Fruit fly (Drosophila melanogaster) whole organism, adult: ENCODE results near the gene CG32196.
A peak's percentile ranks its signal among the peaks of the same experiment; 100 is the strongest.

Experiments
- CG11617 ChIP-seq: fragments of 200-800 bp; sonication (Bioruptor generic); optimal IDR thresholded peaks from 2 replicates; lab custom pipeline; 2017; ENCODE audit warnings: mild to moderate bottlenecking, missing biosample characterization, missing genetic modification reagents, missing genetic modification characterization
- CG12768 ChIP-seq: fragments of 200-800 bp; sonication (Bioruptor generic); optimal IDR thresholded peaks from 2 replicates; lab custom pipeline; 2017; ENCODE audit warnings: missing biosample characterization, missing genetic modification characterization, mild to moderate bottlenecking, moderate library complexity, missing genetic modification reagents
- CG14711 ChIP-seq: fragments of 200-800 bp; sonication (Bioruptor generic); optimal IDR thresholded peaks from 2 replicates; lab custom pipeline; 2018; ENCODE audit warnings: missing biosample characterization, mild to moderate bottlenecking, missing genetic modification characterization, moderate library complexity
- CG1620 ChIP-seq: fragments of 200-800 bp; sonication (Bioruptor generic); optimal IDR thresholded peaks from 2 replicates; lab custom pipeline; 2016; ENCODE audit warnings: missing biosample characterization, missing genetic modification characterization
- CG33017 ChIP-seq: fragments of 200-800 bp; sonication (Bioruptor generic); optimal IDR thresholded peaks from 2 replicates; lab custom pipeline; 2018; ENCODE audit warnings: missing biosample characterization, mild to moderate bottlenecking, missing genetic modification characterization, moderate library complexity
- CG5204 ChIP-seq: fragments of 200-800 bp; sonication (Bioruptor generic); optimal IDR thresholded peaks from 2 replicates; lab custom pipeline; 2016; ENCODE audit warnings: missing biosample characterization, missing genetic modification characterization
- CG7045 ChIP-seq: fragments of 200-800 bp; sonication (Bioruptor generic); optimal IDR thresholded peaks from 2 replicates; lab custom pipeline; 2017; ENCODE audit warnings: missing biosample characterization, mild to moderate bottlenecking, missing genetic modification characterization
- CG7101 ChIP-seq: fragments of 200-800 bp; sonication (Bioruptor generic); optimal IDR thresholded peaks from 2 replicates; lab custom pipeline; 2018; ENCODE audit warnings: missing biosample characterization, mild to moderate bottlenecking, missing genetic modification characterization, moderate library complexity
- Clk ChIP-seq: fragments of 200-800 bp; sonication (Bioruptor generic); optimal IDR thresholded peaks from 2 replicates; lab custom pipeline; 2017; ENCODE audit warnings: missing biosample characterization, missing genetic modification characterization
- Crg-1 ChIP-seq: fragments of 200-800 bp; sonication (Bioruptor generic); optimal IDR thresholded peaks from 2 replicates; lab custom pipeline; 2016; ENCODE audit warnings: missing biosample characterization, missing genetic modification characterization
- Hr96 ChIP-seq: fragments of 200-800 bp; sonication (Bioruptor generic); optimal IDR thresholded peaks from 2 replicates; lab custom pipeline; 2016; ENCODE audit warnings: missing biosample characterization, missing genetic modification characterization
- Mnt ChIP-seq: fragments of 200-800 bp; sonication (Bioruptor generic); optimal IDR thresholded peaks from 2 replicates; lab custom pipeline; 2016; ENCODE audit warnings: missing biosample characterization, mild to moderate bottlenecking, missing genetic modification characterization
- bab1 ChIP-seq: fragments of 200-800 bp; sonication (Bioruptor generic); optimal IDR thresholded peaks from 3 replicates; lab custom pipeline; 2019; ENCODE audit warnings: missing biosample characterization, mild to moderate bottlenecking, missing genetic modification characterization, moderate library complexity
- cic ChIP-seq: fragments of 200-800 bp; sonication (Bioruptor generic); optimal IDR thresholded peaks from 2 replicates; lab custom pipeline; 2017; ENCODE audit warnings: missing biosample characterization, mild to moderate bottlenecking, missing genetic modification characterization, moderate library complexity
- cnc ChIP-seq, 2 experiments: fragments of >200 bp; optimal IDR thresholded peaks; 2 replicates each; lab custom pipeline; 2017
- kay ChIP-seq: fragments of 200-800 bp; sonication (Bioruptor generic); peaks from one replicate; lab custom pipeline; 2016; ENCODE audit warnings: missing biosample characterization, missing genetic modification characterization, borderline replicate concordance
- ovo ChIP-seq: fragments of 200-800 bp; sonication (Bioruptor generic); optimal IDR thresholded peaks from 2 replicates; lab custom pipeline; 2016; ENCODE audit warnings: missing biosample characterization, missing genetic modification characterization
- pad ChIP-seq: fragments of 200-800 bp; sonication (Bioruptor generic); optimal IDR thresholded peaks from 3 replicates; lab custom pipeline; 2017; ENCODE audit warnings: missing biosample characterization, missing genetic modification characterization, mild to moderate bottlenecking, moderate library complexity, missing genetic modification reagents
- tj ChIP-seq: fragments of 200-800 bp; sonication (Bioruptor generic); optimal IDR thresholded peaks from 3 replicates; lab custom pipeline; 2017; ENCODE audit warnings: missing biosample characterization, mild to moderate bottlenecking, missing genetic modification characterization, moderate library complexity
- toe ChIP-seq: fragments of 200-800 bp; sonication (Bioruptor generic); optimal IDR thresholded peaks from 2 replicates; lab custom pipeline; 2016; ENCODE audit warnings: missing biosample characterization, missing genetic modification characterization

Gene CG32196

DNA sequence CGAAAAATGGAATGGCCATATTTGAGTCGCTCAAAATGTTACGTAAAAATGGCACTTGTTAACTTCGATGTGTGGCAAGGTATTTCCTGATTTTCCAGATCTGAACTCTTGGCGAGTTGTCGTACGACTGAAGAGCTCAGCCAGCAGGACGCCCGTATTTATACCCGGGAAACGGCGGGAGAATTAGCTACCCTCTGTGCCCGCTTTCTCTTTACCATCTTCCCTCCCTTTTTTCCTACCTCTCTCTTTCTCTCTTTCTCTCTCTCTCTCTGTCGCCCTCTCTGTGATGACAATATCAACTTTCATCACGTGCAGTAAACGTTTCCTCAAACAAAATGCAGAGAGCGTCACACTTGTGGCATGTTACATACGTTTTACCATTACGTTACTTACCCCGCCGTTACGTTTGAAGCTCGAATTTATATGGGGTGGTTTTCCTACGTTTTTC, 21.0 kb downstream of the CG32196 start, which contains the start of gene skl:
Gene skl (minus strand): TSS at position 134 of the 448 bp plus-strand sequence.
- no peak for TF ChIP-seq CG1620
- TF ChIP-seq pad (GFP tag; lab: Kevin White, UChicago): peak; percentile 86

DNA sequence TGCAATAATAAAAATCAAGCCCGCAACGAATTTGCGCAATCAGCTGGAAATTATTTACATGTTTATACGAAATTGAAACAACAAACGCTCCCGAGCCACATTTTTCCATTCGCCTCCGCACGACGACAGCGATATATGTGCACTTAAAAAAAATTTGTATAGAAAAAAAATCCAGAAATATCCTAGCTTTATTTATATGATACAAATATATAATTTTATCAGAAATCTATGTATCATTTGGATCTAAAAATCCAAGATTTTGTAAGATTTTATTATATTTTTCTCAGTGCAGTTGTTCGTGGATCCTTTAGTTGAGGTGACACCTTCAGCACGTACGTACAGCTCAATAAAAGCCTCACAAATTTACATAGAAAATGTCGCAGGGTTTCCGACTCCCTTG, 30.2 kb downstream of the CG32196 start:
- TF ChIP-seq Clk (GFP tag; lab: Kevin White, UChicago) (no peak), CG12768 (GFP tag; lab: Kevin White, UChicago) (no peak), toe (no peak), Mnt (GFP tag; lab: Kevin White, UChicago) (no peak), bab1 (GFP tag; lab: Kevin White, UChicago) (no peak), CG5204 (GFP tag; lab: Kevin White, UChicago) (no peak), CG7045 (GFP tag; lab: Kevin White, UChicago) (no peak), CG14711 (no peak), ovo (GFP tag; lab: Kevin White, UChicago) (no peak), kay (GFP tag; lab: Kevin White, UChicago) (no peak), pad (GFP tag; lab: Kevin White, UChicago) (no peak), Hr96 (GFP tag; lab: Kevin White, UChicago) (no peak), CG1620 (no peak)

DNA sequence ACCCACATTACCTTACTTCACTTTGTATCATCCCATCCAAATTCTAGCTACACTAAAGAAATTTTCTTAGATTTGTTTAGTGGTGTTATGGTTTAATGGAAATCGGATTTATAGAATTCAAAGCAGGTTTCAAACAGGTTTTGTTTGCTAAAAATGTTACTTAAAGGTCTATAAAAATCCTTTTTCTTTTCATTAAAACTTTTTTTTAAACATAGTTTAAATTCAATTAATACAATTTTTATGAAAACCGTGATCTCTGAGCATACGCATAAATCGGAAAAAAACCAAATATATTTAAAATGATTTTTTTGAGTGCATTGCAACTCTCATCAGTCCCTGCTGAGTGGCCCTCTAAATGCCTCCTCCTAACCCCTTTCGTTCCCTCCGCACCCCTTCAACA, 35.5 kb downstream of the CG32196 start:
- TF ChIP-seq Hr96 (GFP tag; lab: Kevin White, UChicago) (no peak), pad (GFP tag; lab: Kevin White, UChicago) (no peak), Crg-1 (GFP tag; lab: Kevin White, UChicago) (no peak), kay (GFP tag; lab: Kevin White, UChicago) (no peak), CG1620 (no peak), cic (GFP tag; lab: Kevin White, UChicago) (no peak), toe (no peak), CG11617 (GFP tag; lab: Kevin White, UChicago) (no peak)

DNA sequence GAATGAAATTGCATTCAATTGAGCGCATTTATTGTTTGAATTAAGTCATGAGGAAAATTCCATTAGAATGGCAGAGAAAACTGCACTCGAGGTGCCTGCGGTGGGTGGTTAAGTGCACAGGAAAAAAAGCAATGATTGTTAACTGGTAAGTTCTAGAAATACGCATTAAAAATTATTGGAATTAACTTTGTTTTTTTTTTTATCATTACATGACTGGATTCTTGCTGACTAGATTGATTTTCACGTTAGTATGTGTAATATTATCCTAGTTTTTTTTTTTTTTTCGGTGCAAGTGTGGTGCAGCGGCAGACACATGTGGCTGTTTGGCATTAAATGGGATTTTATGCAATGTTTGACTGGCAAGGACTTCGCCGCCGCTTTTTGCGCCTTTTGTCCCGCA, 37.8 kb downstream of the CG32196 start:
- TF ChIP-seq CG5204 (GFP tag; lab: Kevin White, UChicago): no peak
- no peak for TF ChIP-seq CG11617 (GFP tag; lab: Kevin White, UChicago)
- no peak for TF ChIP-seq tj (GFP tag; lab: Kevin White, UChicago)
- TF ChIP-seq Crg-1 (GFP tag; lab: Kevin White, UChicago): no peak
- TF ChIP-seq CG33017: no peak
- TF ChIP-seq Hr96 (GFP tag; lab: Kevin White, UChicago): no peak

DNA sequence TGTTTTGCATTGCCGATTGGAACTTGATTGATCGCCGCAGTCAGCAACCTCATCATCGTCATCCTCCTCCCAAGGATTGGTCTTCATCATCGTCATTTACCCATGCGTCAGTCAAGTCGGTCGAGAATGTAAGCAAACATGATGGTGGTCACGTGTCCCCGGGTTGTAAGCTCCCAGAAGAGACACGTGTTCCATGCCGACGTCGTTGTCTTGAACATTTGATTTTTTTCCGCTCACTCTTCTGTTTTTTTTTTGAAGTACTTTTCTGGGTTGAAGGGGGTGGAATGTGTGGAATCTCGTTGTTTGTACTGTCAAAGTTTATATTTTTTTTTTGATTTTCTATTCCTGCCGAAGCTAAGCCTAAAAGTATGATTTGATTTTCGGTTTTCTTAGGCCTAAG, 43.0 kb downstream of the CG32196 start:
- TF ChIP-seq cnc (optimal IDR thresholded peaks at IDR 0.05; lab: Kevin White, UChicago) (no peak), Mnt (GFP tag; lab: Kevin White, UChicago) (no peak), CG11617 (GFP tag; lab: Kevin White, UChicago) (no peak), bab1 (GFP tag; lab: Kevin White, UChicago) (no peak), Clk (GFP tag; lab: Kevin White, UChicago) (no peak), Hr96 (GFP tag; lab: Kevin White, UChicago) (no peak), tj (GFP tag; lab: Kevin White, UChicago) (no peak), CG1620 (no peak), cic (GFP tag; lab: Kevin White, UChicago) (no peak), toe (no peak)

DNA sequence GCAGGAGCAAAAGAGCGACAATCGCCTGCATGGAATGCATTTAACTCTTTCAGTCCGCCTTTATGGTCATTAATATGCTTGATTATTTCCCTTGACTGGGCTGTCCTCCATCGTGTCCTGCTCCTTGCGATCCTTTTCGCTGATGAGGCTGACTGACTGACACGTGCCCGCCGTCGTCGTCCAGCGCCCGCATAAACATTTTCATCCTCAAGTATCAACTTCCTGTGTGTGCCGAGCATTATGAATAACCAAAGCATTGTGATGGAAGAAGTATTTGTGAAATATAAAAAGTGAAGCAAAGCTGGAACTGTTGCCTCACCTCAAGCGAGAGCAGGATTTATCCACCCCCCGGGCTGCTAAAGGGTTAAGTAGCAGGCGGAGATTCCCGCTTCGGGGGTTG, 49.5 kb downstream of the CG32196 start:
- TF ChIP-seq Hr96 (GFP tag; lab: Kevin White, UChicago): no peak
- TF ChIP-seq ovo (GFP tag; lab: Kevin White, UChicago): no peak
- no peak for TF ChIP-seq pad (GFP tag; lab: Kevin White, UChicago)
- no peak for TF ChIP-seq Crg-1 (GFP tag; lab: Kevin White, UChicago)
- TF ChIP-seq tj (GFP tag; lab: Kevin White, UChicago): no peak
- no peak for TF ChIP-seq bab1 (GFP tag; lab: Kevin White, UChicago)
- TF ChIP-seq CG7101 (tag; lab: Kevin White, UChicago): no peak
- no peak for TF ChIP-seq CG5204 (GFP tag; lab: Kevin White, UChicago)
- TF ChIP-seq toe: no peak
